Fruit fly (Drosophila melanogaster): ENCODE measurements around the gene eIF5B.
A peak's percentile ranks its signal among the peaks of the same experiment; 100 is the strongest.

The eIF5B gene

dm6 chr3L:3388708-3389665, 71.8 kb downstream of the eIF5B start (continued):
- TF ChIP-seq CG2129 (GFP tag; IDR thresholded peaks at IDR 0.05; ENCODE audit: partially characterized antibody) (no peak), NFAT (GFP tag; IDR thresholded peaks at IDR 0.05) (no peak), inv (GFP tag; IDR thresholded peaks at IDR 0.05; ENCODE audit: partially characterized antibody) (no peak), CG11247 (GFP tag; IDR thresholded peaks at IDR 0.05) (peak; percentile 29; the same call in 1 of the 2 replicates), D (optimal IDR thresholded peaks at IDR 0.05) (no peak), D (GFP tag; optimal IDR thresholded peaks at IDR 0.05) (no peak), pan (optimal IDR thresholded peaks at IDR 0.05) (no peak), pan (GFP tag; optimal IDR thresholded peaks at IDR 0.05 in 1 of 2, IDR thresholded peaks at IDR 0.05 in 1 of 2) (no peak), CG8478 (optimal IDR thresholded peaks at IDR 0.05) (no peak), CG32772 (GFP tag; IDR thresholded peaks at IDR 0.05) (peak; percentile 47), sisA (GFP tag; IDR thresholded peaks at IDR 0.05) (peak; percentile 31), CHES-1-like (GFP tag; optimal IDR thresholded peaks at IDR 0.05) (no peak), CG9609 (GFP tag; optimal IDR thresholded peaks at IDR 0.05) (peak; percentile 4), ewg (GFP tag; optimal IDR thresholded peaks at IDR 0.05) (no peak), eve (GFP tag; optimal IDR thresholded peaks at IDR 0.05) (no peak), fd64A (GFP tag; optimal IDR thresholded peaks at IDR 0.05) (no peak), CG8281 (tag; optimal IDR thresholded peaks at IDR 0.05) (no peak), Optix (GFP tag; IDR thresholded peaks at IDR 0.05) (0 out of 3 replicates have a peak, but pooled peaks have one; percentile 24), CG31441 (GFP tag; IDR thresholded peaks at IDR 0.05) (no peak; the same call in none of the 2 replicates), CG6813 (GFP tag; optimal IDR thresholded peaks at IDR 0.05) (peak; percentile 27), ttk (GFP tag; IDR thresholded peaks at IDR 0.05) (peak; percentile 11; the same call in 1 of the 2 replicates), CG12104 (GFP tag; optimal IDR thresholded peaks at IDR 0.05) (no peak), scrt (GFP tag; optimal IDR thresholded peaks at IDR 0.05) (no peak), CG17912 (GFP tag; optimal IDR thresholded peaks at IDR 0.05) (no peak), CG3281 (GFP tag; optimal IDR thresholded peaks at IDR 0.05) (no peak), Doc2 (GFP tag; IDR thresholded peaks at IDR 0.05) (no peak), Hr39 (optimal IDR thresholded peaks at IDR 0.05) (no peak), Rfx (GFP tag; IDR thresholded peaks at IDR 0.05) (peak; percentile 38; the same call in 1 of the 2 replicates), hbn (GFP tag; IDR thresholded peaks at IDR 0.05; ENCODE audit: partially characterized antibody) (no peak), C15 (GFP tag; IDR thresholded peaks at IDR 0.05) (no peak), HLH54F (GFP tag; optimal IDR thresholded peaks at IDR 0.05) (no peak), CG9876 (GFP tag; optimal IDR thresholded peaks at IDR 0.05) (no peak), Ravus (GFP tag; IDR thresholded peaks at IDR 0.05) (no peak; the same call in 1 of the 2 replicates), crol (GFP tag; IDR thresholded peaks at IDR 0.05) (peak; percentile 81), CG1603 (tag; optimal IDR thresholded peaks at IDR 0.05) (peak; percentile 47), CG9797 (GFP tag; optimal IDR thresholded peaks at IDR 0.05) (no peak), Abd-B (GFP tag; optimal IDR thresholded peaks at IDR 0.05) (peak; percentile 22), tna (GFP tag; IDR thresholded peaks at IDR 0.05; ENCODE audit: partially characterized antibody) (no peak), sr (GFP tag; IDR thresholded peaks at IDR 0.05) (no peak), D19B (GFP tag; optimal IDR thresholded peaks at IDR 0.05) (no peak), CG13424 (tag; optimal IDR thresholded peaks at IDR 0.05) (no peak), az2 (GFP tag; optimal IDR thresholded peaks at IDR 0.05) (no peak), CG4360 (GFP tag; IDR thresholded peaks at IDR 0.05) (no peak), CG2120 (GFP tag; optimal IDR thresholded peaks at IDR 0.05) (no peak), tap (tag; optimal IDR thresholded peaks at IDR 0.05) (peak; percentile 55), CG1529 (GFP tag; optimal IDR thresholded peaks at IDR 0.05) (no peak), CG4328 (GFP tag; optimal IDR thresholded peaks at IDR 0.05) (no peak), CG32532 (GFP tag; IDR thresholded peaks at IDR 0.05) (0 out of 2 replicates have a peak, but pooled peaks have one; percentile 26), jumu (GFP tag; optimal IDR thresholded peaks at IDR 0.05) (no peak), CkIIα-i1 (GFP tag; IDR thresholded peaks at IDR 0.05) (no peak)
